Worm (Caenorhabditis elegans): ENCODE results near the gene pro-2.

DNA sequence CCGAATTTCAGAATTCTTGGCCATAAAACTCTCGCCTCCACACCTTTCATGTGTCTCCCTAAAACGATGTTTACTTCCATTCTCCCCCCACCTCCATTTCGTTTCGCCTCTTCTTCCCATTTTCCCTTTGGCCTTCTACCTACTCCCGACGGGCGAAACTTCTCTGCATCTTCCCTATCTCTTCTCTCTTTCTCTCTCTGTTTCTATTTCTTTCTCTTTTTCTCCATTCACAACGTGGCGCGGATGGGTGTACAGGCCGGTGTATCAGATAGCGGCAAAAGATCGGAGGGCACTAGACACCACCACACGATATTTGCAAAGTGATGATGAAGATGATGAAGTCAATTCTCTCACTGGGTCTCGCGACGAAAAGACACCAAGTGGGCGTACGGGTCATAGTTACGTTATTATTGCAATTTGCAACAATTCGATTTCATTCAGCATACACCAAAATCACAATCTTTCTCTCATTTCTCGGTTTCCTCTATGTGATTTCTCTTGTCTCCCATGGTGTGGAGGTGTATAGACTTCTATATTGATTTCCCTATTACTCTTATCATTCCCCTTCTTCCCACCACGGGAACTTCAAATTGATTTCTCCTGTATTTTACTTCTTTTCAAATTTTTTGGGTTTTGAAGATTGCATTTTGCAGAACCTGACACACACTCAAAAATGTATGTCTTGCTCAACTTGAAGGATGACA is 39.9 kb upstream of the pro-2 start, which contains the start of gene ztf-27:
- TF ChIP-seq sea-1 (GFP tag; conservative IDR thresholded peaks at IDR 0.05) (no peak), pes-1 (GFP tag; IDR thresholded peaks at IDR 0.05) (no peak), tbx-11 (GFP tag; IDR thresholded peaks at IDR 0.05) (no peak), F13C5.2 (tag; optimal IDR thresholded peaks at IDR 0.05) (no peak), ama-1 (optimal IDR thresholded peaks at IDR 0.05) (no peak), hmg-4 (GFP tag; optimal IDR thresholded peaks at IDR 0.05) (peak; percentile 33), ceh-36 (tag; optimal IDR thresholded peaks at IDR 0.05) (no peak), flt-1 (GFP tag; IDR thresholded peaks at IDR 0.05) (no peak), hmbx-1 (tag; optimal IDR thresholded peaks at IDR 0.05) (no peak)
